Fruit fly (Drosophila melanogaster) whole organism, embryonic: ENCODE measurements around the gene Mitf.

ENCODE experiments used
- CG10209 ChIP-seq: fragments of 200-800 bp; sonication (Bioruptor generic); optimal IDR thresholded peaks from 3 replicates; lab custom pipeline; 2017; ENCODE audit warnings: missing biosample characterization, mild to moderate bottlenecking, missing genetic modification characterization, missing genetic modification reagents
- CG10267 ChIP-seq: fragments of 200-800 bp; sonication (Bioruptor generic); optimal IDR thresholded peaks from 2 replicates; lab custom pipeline; 2018; ENCODE audit warnings: missing biosample characterization, mild to moderate bottlenecking, missing genetic modification characterization, moderate library complexity
- CG10979 ChIP-seq: fragments of 200-800 bp; sonication (Bioruptor generic); optimal IDR thresholded peaks from 2 replicates; lab custom pipeline; 2018; ENCODE audit warnings: missing biosample characterization, mild to moderate bottlenecking, missing genetic modification characterization, moderate library complexity
- CG11093 ChIP-seq: fragments of 200-800 bp; sonication (Bioruptor generic); IDR thresholded peaks from 3 replicates; pipeline ENCODE4 v1.3.6; 2022; ENCODE audit warnings: missing biosample characterization, missing genetic modification characterization
- CG11695 ChIP-seq: fragments of 200-800 bp; sonication (Bioruptor generic); IDR thresholded peaks from 3 replicates; pipeline ENCODE4 v1.3.6; 2022; ENCODE audit warnings: missing biosample characterization, missing genetic modification characterization
- CG12104 ChIP-seq: fragments of 200-800 bp; sonication (Bioruptor generic); optimal IDR thresholded peaks from 3 replicates; lab custom pipeline; 2016; ENCODE audit warnings: missing biosample characterization, missing genetic modification characterization
- CG12769 ChIP-seq: fragments of 200-800 bp; sonication (Bioruptor generic); optimal IDR thresholded peaks from 2 replicates; lab custom pipeline; 2019; ENCODE audit warnings: missing biosample characterization, mild to moderate bottlenecking, missing genetic modification characterization, moderate library complexity
- CG13123 ChIP-seq: fragments of 200-800 bp; sonication (Bioruptor generic); optimal IDR thresholded peaks from 2 replicates; lab custom pipeline; 2016; ENCODE audit warnings: missing biosample characterization, missing genetic modification characterization
- CG13894 ChIP-seq: fragments of 200-800 bp; sonication (Bioruptor generic); optimal IDR thresholded peaks from 3 replicates; lab custom pipeline; 2018; ENCODE audit warnings: missing biosample characterization, mild to moderate bottlenecking, missing genetic modification characterization, moderate library complexity
- CG15011 ChIP-seq: fragments of 200-800 bp; sonication (Bioruptor generic); optimal IDR thresholded peaks from 3 replicates; lab custom pipeline; 2018; ENCODE audit warnings: missing biosample characterization, mild to moderate bottlenecking, missing genetic modification characterization
- CG15479 ChIP-seq: fragments of 200-800 bp; sonication (Bioruptor generic); optimal IDR thresholded peaks from 3 replicates; lab custom pipeline; 2019; ENCODE audit warnings: missing biosample characterization, mild to moderate bottlenecking, missing genetic modification characterization, moderate library complexity
- CG1602 ChIP-seq: fragments of 200-800 bp; sonication (Bioruptor generic); optimal IDR thresholded peaks from 3 replicates; lab custom pipeline; 2016; ENCODE audit warnings: missing biosample characterization, missing genetic modification characterization
- CG2889 ChIP-seq: fragments of 200-800 bp; sonication (Bioruptor generic); IDR thresholded peaks from 3 replicates; pipeline ENCODE4 v1.3.6; 2022; ENCODE audit warnings: missing biosample characterization, missing genetic modification characterization
- CG3163 ChIP-seq: fragments of 200-800 bp; sonication (Bioruptor generic); optimal IDR thresholded peaks from 3 replicates; lab custom pipeline; 2016; ENCODE audit warnings: missing biosample characterization, missing genetic modification characterization
- CG34224 ChIP-seq: fragments of 200-800 bp; sonication (Bioruptor generic); IDR thresholded peaks from 3 replicates; pipeline ENCODE4 v1.3.6; 2022; ENCODE audit warnings: missing biosample characterization, missing genetic modification characterization; ENCODE audit not compliant: partially characterized antibody
- CG34422 ChIP-seq: fragments of 200-800 bp; sonication (Bioruptor generic); IDR thresholded peaks from 3 replicates; pipeline ENCODE4 v1.3.6; 2022; ENCODE audit warnings: missing biosample characterization, missing genetic modification characterization
- CG3726 ChIP-seq: fragments of 200-800 bp; sonication (Bioruptor generic); IDR thresholded peaks from 3 replicates; pipeline ENCODE4, ENCODE4 v1.3.6; 2022; ENCODE audit warnings: missing biosample characterization, missing genetic modification characterization
- CG7556 ChIP-seq: fragments of 200-800 bp; sonication (Bioruptor generic); optimal IDR thresholded peaks from 2 replicates; lab custom pipeline; 2017; ENCODE audit warnings: missing biosample characterization, mild to moderate bottlenecking, missing genetic modification characterization
- CG7839 ChIP-seq: fragments of 200-800 bp; sonication (Bioruptor generic); optimal IDR thresholded peaks from 3 replicates; lab custom pipeline; 2018; ENCODE audit warnings: missing biosample characterization, mild to moderate bottlenecking, missing genetic modification characterization, moderate library complexity
- CG8765 ChIP-seq: fragments of 200-800 bp; sonication (Bioruptor generic); IDR thresholded peaks from 2 replicates; pipeline ENCODE4 v1.3.6; 2022; ENCODE audit warnings: missing biosample characterization, missing genetic modification characterization
- CG9215 ChIP-seq: fragments of 200-800 bp; sonication (Bioruptor generic); IDR thresholded peaks from 2 replicates; pipeline ENCODE4 v1.3.6; 2022; ENCODE audit warnings: missing biosample characterization, missing genetic modification characterization
- CG9817 ChIP-seq: fragments of 200-800 bp; sonication (Bioruptor generic); optimal IDR thresholded peaks from 2 replicates; lab custom pipeline; 2018; ENCODE audit warnings: missing biosample characterization, mild to moderate bottlenecking, missing genetic modification characterization, moderate library complexity
- Dll ChIP-seq: fragments of 200-800 bp; sonication (Bioruptor generic); IDR thresholded peaks from 4 replicates; pipeline ENCODE4 v1.3.6; 2022; ENCODE audit warnings: missing biosample characterization, missing genetic modification characterization; ENCODE audit not compliant: partially characterized antibody
- Eip74EF ChIP-seq, 2 experiments: fragments of 200-800 bp in 1 of 2; fragments of >200 bp in 1 of 2; sonication (Bioruptor generic) in 1 of 2; optimal IDR thresholded peaks; 2 replicates each; lab custom pipeline; 2017 to 2019; ENCODE audit warnings: missing biosample characterization in 2 of 2, missing genetic modification characterization in 2 of 2, mild to moderate bottlenecking in 1 of 2, moderate library complexity in 1 of 2
- HLH54F ChIP-seq: fragments of 200-800 bp; sonication (Bioruptor generic); optimal IDR thresholded peaks from 3 replicates; lab custom pipeline; 2016; ENCODE audit warnings: missing biosample characterization, missing genetic modification characterization
- Hsf ChIP-seq: fragments of 200-800 bp; sonication (Bioruptor generic); optimal IDR thresholded peaks from 3 replicates; lab custom pipeline; 2016; ENCODE audit warnings: missing biosample characterization, missing genetic modification characterization
- MESR4 ChIP-seq: fragments of 200-800 bp; sonication (Bioruptor generic); optimal IDR thresholded peaks from 2 replicates; lab custom pipeline; 2018; ENCODE audit warnings: missing biosample characterization, mild to moderate bottlenecking, missing genetic modification characterization, moderate library complexity
- Neu2 ChIP-seq: fragments of 200-800 bp; sonication (Bioruptor generic); optimal IDR thresholded peaks from 3 replicates; lab custom pipeline; 2016; ENCODE audit warnings: missing biosample characterization, missing genetic modification characterization, borderline replicate concordance
- PHDP ChIP-seq: fragments of 200-800 bp; sonication (Bioruptor generic); optimal IDR thresholded peaks from 3 replicates; lab custom pipeline; 2018; ENCODE audit warnings: missing biosample characterization, mild to moderate bottlenecking, missing genetic modification characterization, moderate library complexity
- Ptx1 ChIP-seq: fragments of 200-800 bp; sonication (Bioruptor generic); IDR thresholded peaks from 2 replicates; pipeline ENCODE4 v1.3.6; 2022; ENCODE audit warnings: missing biosample characterization, missing genetic modification characterization
- Rfx ChIP-seq: fragments of 200-800 bp; sonication (Bioruptor generic); IDR thresholded peaks from 2 replicates; pipeline ENCODE4 v1.3.6; 2022; ENCODE audit warnings: missing biosample characterization, missing genetic modification characterization
- Sin3A ChIP-seq: fragments of >200 bp; optimal IDR thresholded peaks from 2 replicates; lab custom pipeline; 2018
- Vsx1 ChIP-seq: fragments of 200-800 bp; sonication (Bioruptor generic); optimal IDR thresholded peaks from 2 replicates; lab custom pipeline; 2017; ENCODE audit warnings: missing biosample characterization, mild to moderate bottlenecking, missing genetic modification characterization, missing genetic modification reagents
- YL-1 ChIP-seq: fragments of 200-800 bp; sonication (Bioruptor generic); optimal IDR thresholded peaks from 3 replicates; lab custom pipeline; 2017; ENCODE audit warnings: missing biosample characterization, mild to moderate bottlenecking, missing genetic modification characterization
- cas ChIP-seq: fragments of 200-800 bp; sonication (Bioruptor generic); IDR thresholded peaks from 2 replicates; pipeline ENCODE4 v1.3.6; 2022; ENCODE audit warnings: missing biosample characterization, missing genetic modification characterization
- dati ChIP-seq: fragments of 200-800 bp; sonication (Bioruptor generic); IDR thresholded peaks from 2 replicates; pipeline ENCODE4 v1.3.6; 2022; ENCODE audit warnings: missing biosample characterization, missing genetic modification characterization
- en ChIP-seq: fragments of 200-800 bp; sonication (Bioruptor generic); optimal IDR thresholded peaks from 2 replicates; lab custom pipeline; 2016; ENCODE audit warnings: missing biosample characterization, missing genetic modification characterization
- lbe ChIP-seq: fragments of 200-800 bp; sonication (Bioruptor generic); optimal IDR thresholded peaks from 2 replicates; lab custom pipeline; 2016; ENCODE audit warnings: missing biosample characterization, mild to moderate bottlenecking, missing genetic modification characterization
- mam ChIP-seq: fragments of 200-800 bp; sonication (Bioruptor generic); optimal IDR thresholded peaks from 3 replicates; lab custom pipeline; 2016; ENCODE audit warnings: missing biosample characterization, missing genetic modification characterization
- nerfin-1 ChIP-seq: fragments of 200-800 bp; sonication (Bioruptor generic); optimal IDR thresholded peaks from 3 replicates; lab custom pipeline; 2019; ENCODE audit warnings: missing biosample characterization, mild to moderate bottlenecking, missing genetic modification characterization, moderate library complexity
- nom ChIP-seq: fragments of 200-800 bp; sonication (Bioruptor generic); optimal IDR thresholded peaks from 2 replicates; lab custom pipeline; 2017; ENCODE audit warnings: missing biosample characterization, missing genetic modification characterization, mild to moderate bottlenecking, moderate library complexity, missing genetic modification reagents
- org-1 ChIP-seq: fragments of 200-800 bp; sonication (Bioruptor generic); optimal IDR thresholded peaks from 2 replicates; lab custom pipeline; 2017; ENCODE audit warnings: missing biosample characterization, missing genetic modification characterization
- pho ChIP-seq: fragments of 200-800 bp; sonication (Bioruptor generic); optimal IDR thresholded peaks from 2 replicates; lab custom pipeline; 2016; ENCODE audit warnings: missing biosample characterization, missing genetic modification characterization
- phol ChIP-seq: fragments of 200-800 bp; sonication (Bioruptor generic); optimal IDR thresholded peaks from 3 replicates; lab custom pipeline; 2018; ENCODE audit warnings: missing biosample characterization, mild to moderate bottlenecking, missing genetic modification characterization, moderate library complexity
- schlank ChIP-seq: fragments of 200-800 bp; sonication (Bioruptor generic); optimal IDR thresholded peaks from 2 replicates; lab custom pipeline; 2018; ENCODE audit warnings: missing biosample characterization, mild to moderate bottlenecking, missing genetic modification characterization
- sens ChIP-seq: fragments of 200-800 bp; sonication (Bioruptor generic); peaks from one replicate; lab custom pipeline; 2016; ENCODE audit warnings: missing biosample characterization, missing genetic modification characterization
- sob ChIP-seq: fragments of 200-800 bp; sonication (Bioruptor generic); IDR thresholded peaks from 2 replicates; pipeline ENCODE4 v1.3.6; 2022; ENCODE audit warnings: missing biosample characterization, missing genetic modification characterization
- tin ChIP-seq: fragments of 200-800 bp; sonication (Bioruptor generic); optimal IDR thresholded peaks from 3 replicates; lab custom pipeline; 2016; ENCODE audit warnings: missing biosample characterization, missing genetic modification characterization
- ttk ChIP-seq: fragments of 200-800 bp; sonication (Bioruptor generic); IDR thresholded peaks from 2 replicates; pipeline ENCODE4 v2.1.2; 2022; ENCODE audit warnings: missing biosample characterization, missing genetic modification characterization
- twi ChIP-seq: fragments of 200-800 bp; optimal IDR thresholded peaks from 2 replicates; lab custom pipeline; 2019; ENCODE audit warnings: missing biosample characterization, mild to moderate bottlenecking, missing genetic modification characterization, moderate library complexity
- wek ChIP-seq: fragments of 200-800 bp; sonication (Bioruptor generic); optimal IDR thresholded peaks from 3 replicates; lab custom pipeline; 2018; ENCODE audit warnings: missing biosample characterization, mild to moderate bottlenecking, missing genetic modification characterization, moderate library complexity

Mitf gene

DNA sequence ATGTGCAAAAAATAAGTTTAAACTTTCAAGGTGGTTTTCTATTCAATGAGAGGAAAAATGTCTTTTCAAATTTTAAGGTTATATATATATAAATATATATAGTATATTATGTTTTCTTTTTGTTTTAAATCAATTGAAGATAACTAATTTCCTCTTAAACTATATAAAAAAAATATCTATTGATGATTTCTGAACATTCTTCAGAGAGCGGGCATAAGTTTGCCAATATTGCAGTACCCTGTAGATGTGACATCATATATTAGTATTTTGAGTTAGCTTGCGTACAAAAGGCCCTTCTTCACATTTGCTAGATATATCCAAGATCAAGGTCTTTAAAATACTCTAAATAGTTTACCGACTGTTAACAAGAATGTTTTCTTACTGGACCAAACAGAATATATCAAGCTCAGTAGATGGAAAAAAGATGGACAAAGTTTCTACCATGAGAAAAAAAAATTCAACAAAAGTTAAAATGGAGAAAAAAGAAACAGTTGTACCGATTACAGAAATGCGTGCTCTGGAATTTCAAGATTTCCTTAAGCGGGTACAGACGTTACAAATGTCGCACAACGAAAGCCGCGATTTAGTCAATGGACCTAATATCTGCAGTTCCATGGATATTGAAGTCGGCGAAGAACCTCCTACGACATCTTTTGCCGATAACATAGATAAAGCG lies 20.2 kb downstream of the Mitf start (continued):
- TF ChIP-seq CG11695 (GFP tag; lab: Robert Waterston, UW) (no peak), PHDP (peak; percentile 32), CG34224 (GFP tag; lab: Robert Waterston, UW) (no peak), cas (no peak), twi (tag; lab: Kevin White, UChicago) (no peak), CG11093 (GFP tag; lab: Robert Waterston, UW) (no peak), CG13123 (peak; percentile 2), org-1 (GFP tag; lab: Kevin White, UChicago) (no peak), phol (tag; lab: Kevin White, UChicago) (no peak), CG13894 (tag; lab: Kevin White, UChicago) (peak; percentile 28), CG10267 (tag; lab: Kevin White, UChicago) (no peak), Hsf (GFP tag; lab: Kevin White, UChicago) (no peak), schlank (tag; lab: Kevin White, UChicago) (no peak), CG3163 (GFP tag; lab: Kevin White, UChicago) (no peak), CG10209 (GFP tag; lab: Kevin White, UChicago) (no peak), MESR4 (GFP tag; lab: Kevin White, UChicago) (no peak), Sin3A (no peak), Rfx (no peak), CG15011 (GFP tag; lab: Kevin White, UChicago) (peak; percentile 43), pho (GFP tag; lab: Kevin White, UChicago) (no peak), CG12104 (GFP tag; lab: Kevin White, UChicago) (peak; percentile 13), en (GFP tag; lab: Kevin White, UChicago) (peak; percentile 4), Eip74EF (GFP tag; optimal IDR thresholded peaks at IDR 0.05; lab: Kevin White, UChicago) (no peak), mam (GFP tag; lab: Kevin White, UChicago) (no peak), CG15479 (GFP tag; lab: Kevin White, UChicago) (no peak), Vsx1 (no peak), tin (GFP tag; lab: Kevin White, UChicago) (no peak), YL-1 (GFP tag; lab: Kevin White, UChicago) (no peak), CG1602 (no peak), CG8765 (GFP tag; lab: Robert Waterston, UW) (no peak), CG10979 (tag; lab: Kevin White, UChicago) (no peak), CG9817 (tag; lab: Kevin White, UChicago) (no peak), CG9215 (GFP tag; lab: Robert Waterston, UW) (no peak), CG34422 (no peak), nerfin-1 (tag; lab: Kevin White, UChicago) (no peak), CG12769 (tag; lab: Kevin White, UChicago) (no peak), Neu2 (no peak), CG2889 (GFP tag; lab: Robert Waterston, UW) (no peak), dati (GFP tag; lab: Robert Waterston, UW) (no peak; the same call in 1 of the 2 replicates), Ptx1 (no peak), ttk (GFP tag; lab: Robert Waterston, UW) (no peak), CG3726 (no peak), lbe (GFP tag; lab: Kevin White, UChicago) (no peak), sens (GFP tag; lab: Kevin White, UChicago) (peak; percentile 37), CG7839 (tag; lab: Kevin White, UChicago) (no peak), CG7556 (GFP tag; lab: Kevin White, UChicago) (no peak), HLH54F (GFP tag; lab: Kevin White, UChicago) (no peak), Dll (GFP tag; lab: Robert Waterston, UW) (no peak), wek (GFP tag; lab: Kevin White, UChicago) (no peak), nom (GFP tag; lab: Kevin White, UChicago) (no peak), sob (GFP tag; lab: Robert Waterston, UW) (no peak; the same call in 1 of the 2 replicates)
